Fruit fly (Drosophila melanogaster) whole organism, adult: ENCODE data around the gene CG7011.

ENCODE experiments used
- CG7045 ChIP-seq: fragments of 200-800 bp; sonication (Bioruptor generic); optimal IDR thresholded peaks from 2 replicates; lab custom pipeline; 2017; ENCODE audit warnings: missing biosample characterization, mild to moderate bottlenecking, missing genetic modification characterization
- CG7101 ChIP-seq: fragments of 200-800 bp; sonication (Bioruptor generic); optimal IDR thresholded peaks from 2 replicates; lab custom pipeline; 2018; ENCODE audit warnings: missing biosample characterization, mild to moderate bottlenecking, missing genetic modification characterization, moderate library complexity
- Hr96 ChIP-seq: fragments of 200-800 bp; sonication (Bioruptor generic); optimal IDR thresholded peaks from 2 replicates; lab custom pipeline; 2016; ENCODE audit warnings: missing biosample characterization, missing genetic modification characterization
- Mnt ChIP-seq: fragments of 200-800 bp; sonication (Bioruptor generic); optimal IDR thresholded peaks from 2 replicates; lab custom pipeline; 2016; ENCODE audit warnings: missing biosample characterization, mild to moderate bottlenecking, missing genetic modification characterization
- cnc ChIP-seq, 2 experiments: fragments of >200 bp; optimal IDR thresholded peaks; 2 replicates each; lab custom pipeline; 2017
- pad ChIP-seq: fragments of 200-800 bp; sonication (Bioruptor generic); optimal IDR thresholded peaks from 3 replicates; lab custom pipeline; 2017; ENCODE audit warnings: missing biosample characterization, missing genetic modification characterization, mild to moderate bottlenecking, moderate library complexity, missing genetic modification reagents
- toe ChIP-seq: fragments of 200-800 bp; sonication (Bioruptor generic); optimal IDR thresholded peaks from 2 replicates; lab custom pipeline; 2016; ENCODE audit warnings: missing biosample characterization, missing genetic modification characterization

- TF ChIP-seq toe (GFP tag; lab: Kevin White, UChicago) (no peak), CG7045 (GFP tag; lab: Kevin White, UChicago) (no peak), Hr96 (GFP tag; lab: Kevin White, UChicago) (no peak), cnc (optimal IDR thresholded peaks at IDR 0.05; lab: Kevin White, UChicago) (no peak), pad (GFP tag; lab: Kevin White, UChicago) (no peak), Mnt (GFP tag; lab: Kevin White, UChicago) (no peak), CG7101 (tag; lab: Kevin White, UChicago) (no peak)
Measured at dm6 chr3L:15187782-15188181, 24.4 kb upstream of the CG7011 start.
